Fruit fly (Drosophila melanogaster) whole organism, wandering third instar larva: Measurements from ENCODE around the gene wdn.

Experiments used
- Abd-B ChIP-seq: fragments of >200 bp; optimal IDR thresholded peaks from 2 replicates; lab custom pipeline; 2017; ENCODE audit warnings: missing biosample characterization, missing genetic modification characterization
- Dif ChIP-seq: fragments of 200-275, 200-300 bp; sonication (Bioruptor generic); optimal IDR thresholded peaks from 2 replicates; lab custom pipeline; 2018; ENCODE audit warnings: missing biosample characterization, missing genetic modification characterization; ENCODE audit not compliant: partially characterized antibody
- Hnf4 ChIP-seq: fragments of 200-800 bp; sonication (Bioruptor generic); optimal IDR thresholded peaks from 2 replicates; lab custom pipeline; 2016; ENCODE audit warnings: missing biosample characterization, mild to moderate bottlenecking, missing genetic modification characterization
- Hr78 ChIP-seq: fragments of >200 bp; optimal IDR thresholded peaks from 2 replicates; lab custom pipeline; 2017; ENCODE audit warnings: missing biosample characterization, missing genetic modification characterization
- Jra ChIP-seq: sonication (Bioruptor generic); optimal IDR thresholded peaks from 2 replicates; lab custom pipeline; 2016; ENCODE audit warnings: missing biosample characterization, missing genetic modification characterization
- Myc ChIP-seq: fragments of >200 bp; optimal IDR thresholded peaks from 2 replicates; lab custom pipeline; 2017
- ey ChIP-seq: fragments of 200-800 bp; sonication (Bioruptor generic); optimal IDR thresholded peaks from 2 replicates; lab custom pipeline; 2016; ENCODE audit warnings: missing biosample characterization, missing genetic modification characterization
- jim ChIP-seq: fragments of 175-275, 200-325 bp; sonication (Bioruptor generic); optimal IDR thresholded peaks from 2 replicates; lab custom pipeline; 2016; ENCODE audit warnings: missing biosample characterization, mild to moderate bottlenecking, missing genetic modification characterization
- pan ChIP-seq: fragments of >200 bp; optimal IDR thresholded peaks from 2 replicates; lab custom pipeline; 2017
- rgr ChIP-seq: fragments of 200-800 bp; sonication (Bioruptor generic); optimal IDR thresholded peaks from 3 replicates; lab custom pipeline; 2016; ENCODE audit warnings: missing biosample characterization, mild to moderate bottlenecking, missing genetic modification characterization
- sv ChIP-seq: fragments of 200-800 bp; sonication (Bioruptor generic); optimal IDR thresholded peaks from 3 replicates; lab custom pipeline; 2016; ENCODE audit warnings: missing biosample characterization, missing genetic modification characterization
- usp ChIP-seq: fragments of >200 bp; optimal IDR thresholded peaks from 2 replicates; lab custom pipeline; 2017; ENCODE audit warnings: missing biosample characterization, missing genetic modification characterization

dm6 chr3R:28845981-28846380 is 34.8 kb upstream of the wdn start:
- no peak for TF ChIP-seq Dif (GFP tag; lab: Kevin White, UChicago)
- TF ChIP-seq Hr78 (GFP tag; lab: Kevin White, UChicago), result no peak
- TF ChIP-seq sv, result no peak
- no peak for TF ChIP-seq Abd-B (GFP tag; lab: Kevin White, UChicago)
- TF ChIP-seq jim, result no peak
- TF ChIP-seq Hnf4 (GFP tag; lab: Kevin White, UChicago), result no peak
- TF ChIP-seq ey, result no peak
- no peak for TF ChIP-seq pan (lab: Kevin White, UChicago)
- TF ChIP-seq rgr, result no peak
- no peak for TF ChIP-seq Myc (lab: Kevin White, UChicago)
- TF ChIP-seq Jra (GFP tag; lab: Kevin White, UChicago), result no peak
- no peak for TF ChIP-seq usp (GFP tag; lab: Kevin White, UChicago)
